Fruit fly (Drosophila melanogaster) whole organism, embryonic: Measurements from ENCODE around the gene CG14153.

Experiments used
- Adf1 ChIP-seq: fragments of 200-800 bp; sonication (Bioruptor generic); IDR thresholded peaks from 2 replicates; pipeline ENCODE4 v1.3.6; 2022; ENCODE audit warnings: missing biosample characterization, missing genetic modification characterization
- B-H1 ChIP-seq: fragments of 200-800 bp; sonication (Bioruptor generic); IDR thresholded peaks from 3 replicates; pipeline ENCODE4 v1.3.6; 2022; ENCODE audit warnings: missing biosample characterization, missing genetic modification characterization
- CG10543 ChIP-seq: fragments of 200-800 bp; sonication (Bioruptor generic); optimal IDR thresholded peaks from 3 replicates; lab custom pipeline; 2017; ENCODE audit warnings: missing biosample characterization, mild to moderate bottlenecking, missing genetic modification characterization, moderate library complexity
- CG11247 ChIP-seq: fragments of 200-800 bp; sonication (Bioruptor generic); IDR thresholded peaks from 2 replicates; pipeline ENCODE4 v1.3.6; 2022; ENCODE audit warnings: missing biosample characterization, missing genetic modification characterization
- CG12769 ChIP-seq: fragments of 200-800 bp; sonication (Bioruptor generic); optimal IDR thresholded peaks from 2 replicates; lab custom pipeline; 2019; ENCODE audit warnings: missing biosample characterization, mild to moderate bottlenecking, missing genetic modification characterization, moderate library complexity
- CG13296 ChIP-seq: fragments of 200-800 bp; sonication (Bioruptor generic); optimal IDR thresholded peaks from 3 replicates; lab custom pipeline; 2018; ENCODE audit warnings: missing biosample characterization, mild to moderate bottlenecking, missing genetic modification characterization
- CG15601 ChIP-seq: fragments of 200-800 bp; sonication (Bioruptor generic); optimal IDR thresholded peaks from 3 replicates; lab custom pipeline; 2019; ENCODE audit warnings: missing biosample characterization, mild to moderate bottlenecking, missing genetic modification characterization, moderate library complexity
- CG17328 ChIP-seq: fragments of 200-800 bp; sonication (Bioruptor generic); IDR thresholded peaks from 2 replicates; pipeline ENCODE4 v1.3.6; 2022; ENCODE audit warnings: missing biosample characterization, missing genetic modification characterization
- CG3407 ChIP-seq: fragments of 200-800 bp; sonication (Bioruptor generic); optimal IDR thresholded peaks from 2 replicates; lab custom pipeline; 2018; ENCODE audit warnings: missing biosample characterization, mild to moderate bottlenecking, missing genetic modification characterization
- CG3847 ChIP-seq: fragments of 200-800 bp; sonication (Bioruptor generic); IDR thresholded peaks from 2 replicates; pipeline ENCODE4 v1.3.6; 2022; ENCODE audit warnings: missing biosample characterization, missing genetic modification characterization
- CG5953 ChIP-seq: fragments of 200-800 bp; sonication (Bioruptor generic); IDR thresholded peaks from 2 replicates; pipeline ENCODE4 v1.3.6; 2022; ENCODE audit warnings: missing biosample characterization, missing genetic modification characterization
- CG6689 ChIP-seq: fragments of 200-800 bp; sonication (Bioruptor generic); IDR thresholded peaks from 2 replicates; pipeline ENCODE4 v1.3.6; 2022; ENCODE audit warnings: missing biosample characterization, missing genetic modification characterization
- CG8290 ChIP-seq, 3 experiments: fragments of 200-800 bp; sonication (Bioruptor generic); optimal IDR thresholded peaks; 2 replicates each; lab custom pipeline; 2016 to 2019; ENCODE audit warnings: missing biosample characterization in 3 of 3, missing genetic modification characterization in 3 of 3, mild to moderate bottlenecking in 2 of 3, moderate library complexity in 1 of 3
- CG8478 ChIP-seq: fragments of >200 bp; optimal IDR thresholded peaks from 2 replicates; lab custom pipeline; 2018
- Deaf1 ChIP-seq: fragments of 200-800 bp; optimal IDR thresholded peaks from 3 replicates; lab custom pipeline; 2019; ENCODE audit warnings: missing biosample characterization, mild to moderate bottlenecking, missing genetic modification characterization, moderate library complexity
- Dek ChIP-seq: fragments of 200-800 bp; sonication (Bioruptor generic); optimal IDR thresholded peaks from 3 replicates; lab custom pipeline; 2019; ENCODE audit warnings: missing biosample characterization, mild to moderate bottlenecking, missing genetic modification characterization, moderate library complexity
- Dp ChIP-seq: fragments of 200-800 bp; sonication (Bioruptor generic); optimal IDR thresholded peaks from 2 replicates; lab custom pipeline; 2018; ENCODE audit warnings: missing biosample characterization, mild to moderate bottlenecking, missing genetic modification characterization, moderate library complexity
- E2f1 ChIP-seq: fragments of 200-800 bp; sonication (Bioruptor generic); IDR thresholded peaks from 2 replicates; pipeline ENCODE4 v1.3.6; 2022; ENCODE audit warnings: missing biosample characterization, missing genetic modification characterization
- GATAe ChIP-seq: fragments of 200-800 bp; sonication (Bioruptor generic); conservative IDR thresholded peaks from 2 replicates; pipeline ENCODE4 v1.3.6; 2022; ENCODE audit warnings: missing biosample characterization, missing genetic modification characterization
- H15 ChIP-seq: fragments of 200-800 bp; sonication (Bioruptor generic); IDR thresholded peaks from 3 replicates; pipeline ENCODE4 v1.3.6; 2022; ENCODE audit warnings: missing biosample characterization, missing genetic modification characterization
- MBD-R2 ChIP-seq: fragments of 200-800 bp; sonication (Bioruptor generic); IDR thresholded peaks from 2 replicates; pipeline ENCODE4 v1.3.6; 2022; ENCODE audit warnings: missing biosample characterization, missing genetic modification characterization
- MESR4 ChIP-seq: fragments of 200-800 bp; sonication (Bioruptor generic); optimal IDR thresholded peaks from 2 replicates; lab custom pipeline; 2018; ENCODE audit warnings: missing biosample characterization, mild to moderate bottlenecking, missing genetic modification characterization, moderate library complexity
- Med ChIP-seq: fragments of 200-800 bp; sonication (Bioruptor generic); peaks from one replicate; lab custom pipeline; 2016; ENCODE audit warnings: missing biosample characterization, missing genetic modification characterization, mild to moderate bottlenecking, inconsistent platforms, moderate library complexity
- Meics ChIP-seq: fragments of 200-800 bp; sonication (Bioruptor generic); optimal IDR thresholded peaks from 2 replicates; lab custom pipeline; 2017; ENCODE audit warnings: missing biosample characterization, mild to moderate bottlenecking, missing genetic modification characterization
- Pdp1 ChIP-seq, 2 experiments: fragments of 200-800 bp; sonication (Bioruptor generic); optimal IDR thresholded peaks; 3 replicates each; lab custom pipeline; 2016; ENCODE audit warnings: missing biosample characterization in 2 of 2, missing genetic modification characterization in 2 of 2, mild to moderate bottlenecking in 1 of 2, moderate library complexity in 1 of 2
- Rfx ChIP-seq: fragments of 200-800 bp; sonication (Bioruptor generic); IDR thresholded peaks from 2 replicates; pipeline ENCODE4 v1.3.6; 2022; ENCODE audit warnings: missing biosample characterization, missing genetic modification characterization
- Scr ChIP-seq: fragments of 200-800 bp; sonication (Bioruptor generic); IDR thresholded peaks from 2 replicates; pipeline ENCODE4 v1.3.6; 2022; ENCODE audit warnings: missing biosample characterization, missing genetic modification characterization; ENCODE audit not compliant: partially characterized antibody
- abd-A ChIP-seq: fragments of 200-800 bp; sonication (Bioruptor generic); optimal IDR thresholded peaks from 3 replicates; lab custom pipeline; 2019; ENCODE audit warnings: missing biosample characterization, mild to moderate bottlenecking, missing genetic modification characterization, moderate library complexity
- ci ChIP-seq: fragments of 200-800 bp; sonication (Bioruptor generic); IDR thresholded peaks from 3 replicates; pipeline ENCODE4 v1.3.6; 2022; ENCODE audit warnings: missing biosample characterization, missing genetic modification characterization
- dati ChIP-seq: fragments of 200-800 bp; sonication (Bioruptor generic); IDR thresholded peaks from 2 replicates; pipeline ENCODE4 v1.3.6; 2022; ENCODE audit warnings: missing biosample characterization, missing genetic modification characterization
- dimm ChIP-seq: fragments of 200-800 bp; sonication (Bioruptor generic); IDR thresholded peaks from 2 replicates; pipeline ENCODE4 v1.3.6; 2022; ENCODE audit warnings: missing biosample characterization, missing genetic modification characterization
- dmrt99B ChIP-seq: fragments of 200-800 bp; sonication (Bioruptor generic); optimal IDR thresholded peaks from 2 replicates; lab custom pipeline; 2018; ENCODE audit warnings: missing biosample characterization, mild to moderate bottlenecking, missing genetic modification characterization, moderate library complexity
- exex ChIP-seq: fragments of 200-800 bp; sonication (Bioruptor generic); optimal IDR thresholded peaks from 4 replicates; lab custom pipeline; 2018; ENCODE audit warnings: missing biosample characterization, mild to moderate bottlenecking, missing genetic modification characterization, moderate library complexity
- fd3F ChIP-seq: fragments of 200-800 bp; sonication (Bioruptor generic); optimal IDR thresholded peaks from 2 replicates; lab custom pipeline; 2018; ENCODE audit warnings: missing biosample characterization, mild to moderate bottlenecking, missing genetic modification characterization, moderate library complexity
- gsb-n ChIP-seq: fragments of 200-800 bp; sonication (Bioruptor generic); optimal IDR thresholded peaks from 3 replicates; lab custom pipeline; 2018; ENCODE audit warnings: missing biosample characterization, mild to moderate bottlenecking, missing genetic modification characterization
- kay ChIP-seq: fragments of 200-800 bp; sonication (Bioruptor generic); optimal IDR thresholded peaks from 2 replicates; lab custom pipeline; 2016; ENCODE audit warnings: missing biosample characterization, missing genetic modification characterization
- mld ChIP-seq: fragments of 200-800 bp; sonication (Bioruptor generic); IDR thresholded peaks from 3 replicates; pipeline ENCODE4 v1.3.6; 2022; ENCODE audit warnings: missing biosample characterization, missing genetic modification characterization; ENCODE audit not compliant: partially characterized antibody
- nom ChIP-seq: fragments of 200-800 bp; sonication (Bioruptor generic); optimal IDR thresholded peaks from 2 replicates; lab custom pipeline; 2017; ENCODE audit warnings: missing biosample characterization, missing genetic modification characterization, mild to moderate bottlenecking, moderate library complexity, missing genetic modification reagents
- oc ChIP-seq: fragments of 200-800 bp; sonication (Bioruptor generic); optimal IDR thresholded peaks from 2 replicates; lab custom pipeline; 2018; ENCODE audit warnings: missing biosample characterization, mild to moderate bottlenecking, missing genetic modification characterization, moderate library complexity
- pfk ChIP-seq: fragments of 200-800 bp; sonication (Bioruptor generic); optimal IDR thresholded peaks from 2 replicates; lab custom pipeline; 2018; ENCODE audit warnings: missing biosample characterization, mild to moderate bottlenecking, missing genetic modification characterization, moderate library complexity
- pita ChIP-seq: fragments of 200-800 bp; sonication (Bioruptor generic); optimal IDR thresholded peaks from 2 replicates; lab custom pipeline; 2017; ENCODE audit warnings: missing biosample characterization, mild to moderate bottlenecking, missing genetic modification characterization
- prd ChIP-seq, 3 experiments: fragments of >200 bp in 2 of 3; fragments of 200-800 bp in 1 of 3; sonication (Bioruptor generic) in 1 of 3; optimal IDR thresholded peaks in 2 of 3; IDR thresholded peaks in 1 of 3; 2 replicates in 2 of 3; 3 replicates in 1 of 3; pipeline versions ENCODE4 v1.3.6 to Lab custom; 2017 to 2022; ENCODE audit warnings: missing biosample characterization in 1 of 3, missing genetic modification characterization in 1 of 3
- psq ChIP-seq: fragments of 200-800 bp; sonication (Bioruptor generic); optimal IDR thresholded peaks from 2 replicates; lab custom pipeline; 2017; ENCODE audit warnings: missing biosample characterization, missing genetic modification characterization
- sima ChIP-seq: fragments of 200-800 bp; sonication (Bioruptor generic); optimal IDR thresholded peaks from 2 replicates; lab custom pipeline; 2016; ENCODE audit warnings: missing biosample characterization, missing genetic modification characterization
- slp2 ChIP-seq: fragments of 200-800 bp; sonication (Bioruptor generic); optimal IDR thresholded peaks from 2 replicates; lab custom pipeline; 2016; ENCODE audit warnings: missing biosample characterization, missing genetic modification characterization
- so ChIP-seq: fragments of 200-800 bp; sonication (Bioruptor generic); IDR thresholded peaks from 3 replicates; pipeline ENCODE4 v1.3.6; 2022; ENCODE audit warnings: missing biosample characterization, missing genetic modification characterization
- yki ChIP-seq: fragments of >200 bp; optimal IDR thresholded peaks from 3 replicates; lab custom pipeline; 2018
- z ChIP-seq: fragments of 200-800 bp; sonication (Bioruptor generic); IDR thresholded peaks from 3 replicates; pipeline ENCODE4 v1.3.6; 2022; ENCODE audit warnings: missing biosample characterization, missing genetic modification characterization
- zen2 ChIP-seq: fragments of 200-800 bp; sonication (Bioruptor generic); IDR thresholded peaks from 3 replicates; pipeline ENCODE4 v1.3.6; 2022; ENCODE audit warnings: missing biosample characterization, missing genetic modification characterization; ENCODE audit not compliant: partially characterized antibody
- zfh1 ChIP-seq: fragments of 200-800 bp; sonication (Bioruptor generic); IDR thresholded peaks from 3 replicates; pipeline ENCODE4 v1.3.6; 2022; ENCODE audit warnings: missing biosample characterization, missing genetic modification characterization

Gene CG14153

dm6 chr3L:10680728-10681306 is 37.5 kb downstream of the CG14153 start (continued):
- TF ChIP-seq sima: no peak
- TF ChIP-seq Meics (GFP tag; lab: Kevin White, UChicago): peak; percentile 16
- TF ChIP-seq z (GFP tag; lab: Robert Waterston, UW): peak; percentile 66; the same call in 1 of the 3 replicates
- peak; percentile 44; the same call in 1 of the 2 replicates for TF ChIP-seq CG6689
- TF ChIP-seq so (GFP tag; lab: Robert Waterston, UW): peak; percentile 40; the same call in 1 of the 3 replicates
- TF ChIP-seq CG8290 (GFP tag; optimal IDR thresholded peaks at IDR 0.05; lab: Kevin White, UChicago): no peak
- TF ChIP-seq CG8290 (tag; optimal IDR thresholded peaks at IDR 0.05; lab: Kevin White, UChicago): peak in 1 of 2 experiments; percentile 41
- no peak for TF ChIP-seq E2f1
- peak; percentile 49; the same call in 1 of the 3 replicates for TF ChIP-seq ci (GFP tag; lab: Robert Waterston, UW)
- TF ChIP-seq CG3847 (GFP tag; lab: Robert Waterston, UW): 0 out of 2 replicates have a peak, but pooled peaks have one; percentile 30
- TF ChIP-seq MBD-R2 (GFP tag; lab: Robert Waterston, UW): peak; percentile 18; the same call in 1 of the 2 replicates
- peak; percentile 31 for TF ChIP-seq CG10543 (GFP tag; lab: Kevin White, UChicago)
- peak; percentile 10 for TF ChIP-seq Deaf1 (tag; lab: Kevin White, UChicago)
- peak; percentile 71 for TF ChIP-seq Med (GFP tag; lab: Kevin White, UChicago)
- peak; percentile 41 for TF ChIP-seq abd-A
- peak; percentile 28 for TF ChIP-seq CG12769 (tag; lab: Kevin White, UChicago)
- no peak for TF ChIP-seq B-H1 (GFP tag; lab: Robert Waterston, UW)
- peak; percentile 19 for TF ChIP-seq oc (tag; lab: Kevin White, UChicago)
- TF ChIP-seq yki: peak; percentile 19
- no peak for TF ChIP-seq pita (GFP tag; lab: Kevin White, UChicago)
- no peak for TF ChIP-seq Scr (GFP tag; lab: Robert Waterston, UW)

- TF ChIP-seq pfk (GFP tag; lab: Kevin White, UChicago): no peak
- no peak for TF ChIP-seq slp2 (GFP tag; lab: Kevin White, UChicago)
- TF ChIP-seq CG3407 (GFP tag; lab: Kevin White, UChicago): no peak
- peak; percentile 28; the same call in 1 of the 3 replicates for TF ChIP-seq zfh1 (GFP tag; lab: Robert Waterston, UW)
- TF ChIP-seq CG5953: no peak
- TF ChIP-seq dati (GFP tag; lab: Robert Waterston, UW): no peak
- TF ChIP-seq Dp (GFP tag; lab: Kevin White, UChicago): no peak
- no peak for TF ChIP-seq CG11247 (GFP tag; lab: Robert Waterston, UW)
- TF ChIP-seq fd3F (GFP tag; lab: Kevin White, UChicago): no peak
- no peak for TF ChIP-seq Dek (tag; lab: Kevin White, UChicago)
- TF ChIP-seq Pdp1 (GFP tag; optimal IDR thresholded peaks at IDR 0.05; lab: Kevin White, UChicago): no peak
- TF ChIP-seq mld (GFP tag; lab: Robert Waterston, UW): no peak
- TF ChIP-seq prd (optimal IDR thresholded peaks at IDR 0.05; lab: Kevin White, UChicago): no peak
- TF ChIP-seq prd (GFP tag; IDR thresholded peaks at IDR 0.05; lab: Robert Waterston, UW): no peak; the same call in 2 of the 3 replicates
- no peak for TF ChIP-seq CG17328 (GFP tag; lab: Robert Waterston, UW)
- TF ChIP-seq zen2 (GFP tag; lab: Robert Waterston, UW): no peak
- TF ChIP-seq Adf1 (GFP tag; lab: Robert Waterston, UW): peak; percentile 64; the same call in 1 of the 2 replicates
- peak; percentile 23 for TF ChIP-seq nom (GFP tag; lab: Kevin White, UChicago)
- no peak for TF ChIP-seq H15 (GFP tag; lab: Robert Waterston, UW)
- TF ChIP-seq Rfx (GFP tag; lab: Robert Waterston, UW): peak; percentile 50
- no peak for TF ChIP-seq exex (tag; lab: Kevin White, UChicago)
- no peak for TF ChIP-seq CG13296 (GFP tag; lab: Kevin White, UChicago)
- no peak for TF ChIP-seq CG15601
- no peak for TF ChIP-seq kay (GFP tag; lab: Kevin White, UChicago)
- TF ChIP-seq gsb-n (tag; lab: Kevin White, UChicago): no peak
- no peak for TF ChIP-seq dmrt99B (tag; lab: Kevin White, UChicago)
- no peak for TF ChIP-seq MESR4 (GFP tag; lab: Kevin White, UChicago)
- TF ChIP-seq GATAe: no peak
- TF ChIP-seq psq: no peak
- TF ChIP-seq CG8478: no peak
- no peak for TF ChIP-seq dimm (GFP tag; lab: Robert Waterston, UW)
Measured at dm6 chr3L:10681814-10682213, 38.5 kb downstream of the CG14153 start.
